Fruit fly (Drosophila melanogaster) whole organism: ENCODE results near the gene yellow-e.

ENCODE experiments used
- CG8478 ChIP-seq: fragments of >200 bp; optimal IDR thresholded peaks from 2 replicates; lab custom pipeline; 2018; ENCODE audit warnings: inconsistent platforms
- Dll ChIP-seq: fragments of >200 bp; optimal IDR thresholded peaks from 2 replicates; lab custom pipeline; 2017
- EcR ChIP-seq, 2 experiments: fragments of >200 bp; optimal IDR thresholded peaks; 2 replicates each; lab custom pipeline; 2017; ENCODE audit warnings: missing biosample characterization in 2 of 2, missing genetic modification characterization in 2 of 2, missing genetic modification reagents in 2 of 2
- pan ChIP-seq: fragments of >200 bp; optimal IDR thresholded peaks from 2 replicates; lab custom pipeline; 2017
- psq ChIP-seq: fragments of >200 bp; optimal IDR thresholded peaks from 2 replicates; lab custom pipeline; 2017
- usp ChIP-seq: fragments of >200 bp; optimal IDR thresholded peaks from 2 replicates; lab custom pipeline; 2017; ENCODE audit warnings: missing biosample characterization, missing genetic modification characterization, mixed read lengths

Gene yellow-e

dm6 chr3R:13415186-13415585, at the start of gene yellow-e:
Gene yellow-e, minus strand, starts transcription at chr3R:13415286.
- TF ChIP-seq pan (lab: Kevin White, UChicago): no peak
- no peak for TF ChIP-seq usp (GFP tag; lab: Kevin White, UChicago)
- no peak for TF ChIP-seq CG8478 (lab: Kevin White, UChicago)
- TF ChIP-seq psq: no peak
- TF ChIP-seq Dll: no peak
- no peak for TF ChIP-seq EcR (GFP tag; optimal IDR thresholded peaks at IDR 0.05; lab: Kevin White, UChicago)

- no peak for TF ChIP-seq pan (lab: Kevin White, UChicago)
- TF ChIP-seq usp (GFP tag; lab: Kevin White, UChicago): no peak
- no peak for TF ChIP-seq CG8478 (lab: Kevin White, UChicago)
- no peak for TF ChIP-seq EcR (GFP tag; optimal IDR thresholded peaks at IDR 0.05; lab: Kevin White, UChicago)
- no peak for TF ChIP-seq Dll
- no peak for TF ChIP-seq psq
These were observed 38.9 kb upstream of the yellow-e start for dm6 chr3R:13453955-13454354.

dm6 chr3R:13452851-13453255, 37.8 kb upstream of the yellow-e start:
- no peak for TF ChIP-seq usp (GFP tag; lab: Kevin White, UChicago)
- TF ChIP-seq EcR (GFP tag; optimal IDR thresholded peaks at IDR 0.05; lab: Kevin White, UChicago): no peak
- TF ChIP-seq psq: no peak
- TF ChIP-seq pan (lab: Kevin White, UChicago): no peak
- no peak for TF ChIP-seq Dll
- TF ChIP-seq CG8478 (lab: Kevin White, UChicago): no peak

- TF ChIP-seq CG8478 (lab: Kevin White, UChicago) (no peak), usp (GFP tag; lab: Kevin White, UChicago) (no peak), pan (lab: Kevin White, UChicago) (no peak), Dll (no peak)
These were observed 37.2 kb upstream of the yellow-e start for dm6 chr3R:13452261-13452660.

- TF ChIP-seq psq: no peak
- TF ChIP-seq pan (lab: Kevin White, UChicago): no peak
- TF ChIP-seq EcR (GFP tag; optimal IDR thresholded peaks at IDR 0.05; lab: Kevin White, UChicago): no peak
- TF ChIP-seq usp (GFP tag; lab: Kevin White, UChicago): no peak
- no peak for TF ChIP-seq CG8478 (lab: Kevin White, UChicago)
- TF ChIP-seq Dll: no peak
These were observed 35.3 kb upstream of the yellow-e start, which contains the start of gene side-IV for dm6 chr3R:13450338-13450737. Gene side-IV, plus strand, starts transcription at chr3R:13450590.

dm6 chr3R:13448354-13448753, 33.3 kb upstream of the yellow-e start:
- no peak for TF ChIP-seq Dll
- TF ChIP-seq pan (lab: Kevin White, UChicago): no peak
- TF ChIP-seq psq: no peak
- TF ChIP-seq EcR (GFP tag; optimal IDR thresholded peaks at IDR 0.05; lab: Kevin White, UChicago): no peak
- no peak for TF ChIP-seq usp (GFP tag; lab: Kevin White, UChicago)
- no peak for TF ChIP-seq CG8478 (lab: Kevin White, UChicago)

dm6 chr3R:13446489-13446888, 31.4 kb upstream of the yellow-e start:
- TF ChIP-seq Dll (no peak), pan (lab: Kevin White, UChicago) (no peak), usp (GFP tag; lab: Kevin White, UChicago) (no peak), psq (no peak), CG8478 (lab: Kevin White, UChicago) (no peak), EcR (GFP tag; optimal IDR thresholded peaks at IDR 0.05; lab: Kevin White, UChicago) (no peak)

- no peak for TF ChIP-seq psq
- no peak for TF ChIP-seq pan (lab: Kevin White, UChicago)
- no peak for TF ChIP-seq CG8478 (lab: Kevin White, UChicago)
- TF ChIP-seq EcR (GFP tag; optimal IDR thresholded peaks at IDR 0.05; lab: Kevin White, UChicago): no peak
- no peak for TF ChIP-seq Dll
- no peak for TF ChIP-seq usp (GFP tag; lab: Kevin White, UChicago)
These were observed 31.0 kb upstream of the yellow-e start for dm6 chr3R:13446048-13446447.

dm6 chr3R:13441703-13442102, 26.6 kb upstream of the yellow-e start:
- TF ChIP-seq psq (no peak), EcR (GFP tag; optimal IDR thresholded peaks at IDR 0.05; lab: Kevin White, UChicago) (no peak), usp (GFP tag; lab: Kevin White, UChicago) (no peak), Dll (no peak), pan (lab: Kevin White, UChicago) (no peak), CG8478 (lab: Kevin White, UChicago) (no peak)

dm6 chr3R:13435836-13436235, 20.8 kb upstream of the yellow-e start:
- TF ChIP-seq pan (lab: Kevin White, UChicago): no peak
- TF ChIP-seq Dll: no peak
- no peak for TF ChIP-seq psq
- no peak for TF ChIP-seq usp (GFP tag; lab: Kevin White, UChicago)
- TF ChIP-seq EcR (GFP tag; optimal IDR thresholded peaks at IDR 0.05; lab: Kevin White, UChicago): no peak
- no peak for TF ChIP-seq CG8478 (lab: Kevin White, UChicago)

- TF ChIP-seq Dll (no peak), CG8478 (lab: Kevin White, UChicago) (no peak), pan (lab: Kevin White, UChicago) (no peak)
These were observed 19.5 kb upstream of the yellow-e start, which contains the start of gene yrt for dm6 chr3R:13434325-13435168. Gene yrt, minus strand, starts transcription at chr3R:13434984.

- TF ChIP-seq pan (lab: Kevin White, UChicago) (no peak), Dll (no peak), psq (no peak), usp (GFP tag; lab: Kevin White, UChicago) (no peak), CG8478 (lab: Kevin White, UChicago) (no peak), EcR (GFP tag; optimal IDR thresholded peaks at IDR 0.05; lab: Kevin White, UChicago) (no peak)
These were observed 18.5 kb upstream of the yellow-e start for dm6 chr3R:13433623-13434022.
